Fruit fly (Drosophila melanogaster): Measurements from ENCODE around the gene CG34451.

The CG34451 gene

DNA sequence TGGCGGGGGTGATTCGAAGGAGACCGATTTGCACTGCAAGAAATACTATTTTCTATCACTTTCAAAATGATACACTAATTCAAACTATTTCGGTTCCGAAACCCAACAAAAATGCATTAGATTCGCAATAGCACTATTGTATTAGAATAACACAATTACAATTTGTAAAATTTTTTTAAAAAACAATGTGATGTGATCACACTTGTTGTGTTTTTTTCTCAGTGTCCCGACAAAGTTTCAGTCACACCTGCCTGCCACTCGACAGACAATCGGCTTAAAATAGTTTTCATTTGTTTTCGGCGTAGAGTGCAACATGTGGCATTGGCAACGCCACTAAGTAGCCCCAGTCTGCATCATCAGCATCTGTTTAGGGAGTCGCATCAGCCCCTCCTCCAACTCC is 16.8 kb downstream of the CG34451 start:
- TF ChIP-seq EcR (GFP tag; optimal IDR thresholded peaks at IDR 0.05) (no peak), CG8301 (tag; optimal IDR thresholded peaks at IDR 0.05) (peak; percentile 37), rn (GFP tag; IDR thresholded peaks at IDR 0.05) (no peak), Pif1A (GFP tag; optimal IDR thresholded peaks at IDR 0.05) (no peak), CG15710 (tag; optimal IDR thresholded peaks at IDR 0.05) (no peak), CG17806 (tag; optimal IDR thresholded peaks at IDR 0.05) (no peak), fd96Ca (GFP tag; IDR thresholded peaks at IDR 0.05) (no peak), CG34367 (tag; optimal IDR thresholded peaks at IDR 0.05) (no peak), CG4496 (GFP tag; IDR thresholded peaks at IDR 0.05) (no peak), CG13204 (GFP tag; optimal IDR thresholded peaks at IDR 0.05) (no peak), gl (tag; optimal IDR thresholded peaks at IDR 0.05) (no peak), CG14655 (GFP tag; optimal IDR thresholded peaks at IDR 0.05) (peak; percentile 65), CG32121 (GFP tag; IDR thresholded peaks at IDR 0.05) (no peak), CG8159 (tag; optimal IDR thresholded peaks at IDR 0.05) (no peak), CG10348 (GFP tag; IDR thresholded peaks at IDR 0.05) (no peak), D1 (tag; optimal IDR thresholded peaks at IDR 0.05) (no peak), Ets98B (GFP tag; IDR thresholded peaks at IDR 0.05) (0 out of 2 replicates have a peak, but pooled peaks have one; percentile 14), CG9948 (tag; optimal IDR thresholded peaks at IDR 0.05) (peak; percentile 23), CG12605 (GFP tag; IDR thresholded peaks at IDR 0.05) (no peak), Snoo (tag; optimal IDR thresholded peaks at IDR 0.05) (no peak)

DNA sequence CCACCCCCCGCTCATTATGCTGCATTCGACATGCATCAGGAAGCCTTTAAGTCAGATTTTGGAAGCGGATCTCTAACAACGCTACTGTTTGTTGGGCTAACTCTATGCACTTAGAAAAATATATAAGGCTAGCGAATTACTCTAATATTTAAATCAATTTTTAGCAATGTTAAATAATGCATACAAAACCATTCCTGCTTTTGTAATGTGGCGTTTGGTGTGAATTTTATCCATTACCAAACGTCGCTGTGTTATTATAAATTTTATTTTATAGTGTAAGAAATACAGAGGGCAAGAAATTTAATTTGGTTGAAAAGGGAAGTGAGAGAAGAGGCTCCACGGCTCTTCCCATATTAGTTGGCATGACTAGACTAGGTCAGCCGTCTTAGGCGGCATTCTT is 19.1 kb downstream of the CG34451 start:
- TF ChIP-seq CG9948 (tag; optimal IDR thresholded peaks at IDR 0.05) = peak; percentile 3
- TF ChIP-seq CG8301 (tag; optimal IDR thresholded peaks at IDR 0.05) = no peak
- peak; percentile 14 for TF ChIP-seq CG14655 (GFP tag; optimal IDR thresholded peaks at IDR 0.05)
- no peak for TF ChIP-seq EcR (GFP tag; optimal IDR thresholded peaks at IDR 0.05)

DNA sequence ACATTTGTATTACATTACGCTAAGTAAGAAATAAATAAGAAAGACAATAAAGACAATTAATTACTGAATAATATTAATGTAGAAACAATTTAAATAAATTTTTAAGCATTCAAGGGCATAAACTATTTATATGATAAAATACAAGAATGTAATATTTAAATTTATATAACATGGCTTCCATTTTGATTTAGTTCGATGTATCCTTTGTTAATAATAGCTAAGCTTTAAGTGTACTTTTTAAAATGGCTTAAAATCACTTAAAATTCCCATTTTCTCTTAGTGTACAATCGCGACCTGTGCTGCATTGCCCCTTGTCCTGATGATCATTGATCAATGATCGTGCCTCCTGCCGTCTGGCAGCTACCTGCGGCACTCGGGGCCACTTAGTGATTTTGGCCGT is 21.4 kb downstream of the CG34451 start:
- peak; percentile 56 for TF ChIP-seq CG8159 (tag; optimal IDR thresholded peaks at IDR 0.05)
- no peak for TF ChIP-seq CG17806 (tag; optimal IDR thresholded peaks at IDR 0.05)
- TF ChIP-seq fd96Ca (GFP tag; IDR thresholded peaks at IDR 0.05) = no peak
- no peak for TF ChIP-seq CG10348 (GFP tag; IDR thresholded peaks at IDR 0.05)
- TF ChIP-seq CG8301 (tag; optimal IDR thresholded peaks at IDR 0.05) = no peak
- TF ChIP-seq gl (tag; optimal IDR thresholded peaks at IDR 0.05) = no peak
- TF ChIP-seq Snoo (tag; optimal IDR thresholded peaks at IDR 0.05) = peak; percentile 25
- TF ChIP-seq CG9948 (tag; optimal IDR thresholded peaks at IDR 0.05) = peak; percentile 7
- no peak for TF ChIP-seq EcR (GFP tag; optimal IDR thresholded peaks at IDR 0.05)
- no peak for TF ChIP-seq Pif1B (GFP tag; optimal IDR thresholded peaks at IDR 0.05)
- TF ChIP-seq CG13204 (GFP tag; optimal IDR thresholded peaks at IDR 0.05) = no peak
- no peak for TF ChIP-seq rn (GFP tag; IDR thresholded peaks at IDR 0.05)
- TF ChIP-seq CG4496 (GFP tag; IDR thresholded peaks at IDR 0.05) = no peak
- TF ChIP-seq CG15710 (tag; optimal IDR thresholded peaks at IDR 0.05) = peak; percentile 17
- no peak for TF ChIP-seq D1 (tag; optimal IDR thresholded peaks at IDR 0.05)
- no peak for TF ChIP-seq CG14655 (GFP tag; optimal IDR thresholded peaks at IDR 0.05)
- no peak for TF ChIP-seq CG32121 (GFP tag; IDR thresholded peaks at IDR 0.05)
- no peak for TF ChIP-seq Pif1A (GFP tag; optimal IDR thresholded peaks at IDR 0.05)
- no peak for TF ChIP-seq CG34367 (tag; optimal IDR thresholded peaks at IDR 0.05)
- no peak for TF ChIP-seq Ets98B (GFP tag; IDR thresholded peaks at IDR 0.05)
- TF ChIP-seq CG12605 (GFP tag; IDR thresholded peaks at IDR 0.05) = no peak

DNA sequence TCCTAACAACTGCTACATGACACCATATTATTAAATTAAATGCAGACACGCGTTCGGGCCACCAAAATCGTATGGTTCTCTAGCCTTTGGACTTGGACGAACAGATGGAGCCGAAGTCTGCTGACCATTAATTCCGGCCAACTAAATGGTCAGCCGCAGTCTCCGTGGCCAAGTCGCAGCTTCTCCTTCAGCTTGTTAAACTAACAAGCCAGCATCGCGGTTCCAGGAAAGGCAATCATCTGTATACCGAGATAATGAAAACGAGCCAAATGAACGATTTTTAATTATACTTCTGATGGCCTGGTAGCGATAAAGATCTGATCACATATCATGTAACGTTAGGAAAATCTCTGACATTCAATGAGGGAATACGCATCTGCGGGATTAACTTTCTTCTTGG is 21.9 kb downstream of the CG34451 start:
- TF ChIP-seq CG8301 (tag; optimal IDR thresholded peaks at IDR 0.05) (no peak), Pif1A (GFP tag; optimal IDR thresholded peaks at IDR 0.05) (no peak), CG15710 (tag; optimal IDR thresholded peaks at IDR 0.05) (no peak), gl (tag; optimal IDR thresholded peaks at IDR 0.05) (no peak), fd96Ca (GFP tag; IDR thresholded peaks at IDR 0.05) (no peak), CG14655 (GFP tag; optimal IDR thresholded peaks at IDR 0.05) (no peak), CG32121 (GFP tag; IDR thresholded peaks at IDR 0.05) (no peak), Snoo (tag; optimal IDR thresholded peaks at IDR 0.05) (no peak), Ets98B (GFP tag; IDR thresholded peaks at IDR 0.05) (no peak), rn (GFP tag; IDR thresholded peaks at IDR 0.05) (no peak), D1 (tag; optimal IDR thresholded peaks at IDR 0.05) (no peak), CG9948 (tag; optimal IDR thresholded peaks at IDR 0.05) (no peak), CG10348 (GFP tag; IDR thresholded peaks at IDR 0.05) (no peak), CG13204 (GFP tag; optimal IDR thresholded peaks at IDR 0.05) (no peak)

- TF ChIP-seq EcR (GFP tag; optimal IDR thresholded peaks at IDR 0.05) = no peak
- no peak for TF ChIP-seq CG10348 (GFP tag; IDR thresholded peaks at IDR 0.05)
- no peak for TF ChIP-seq gl (tag; optimal IDR thresholded peaks at IDR 0.05)
- no peak for TF ChIP-seq CG32121 (GFP tag; IDR thresholded peaks at IDR 0.05)
- TF ChIP-seq CG12605 (GFP tag; IDR thresholded peaks at IDR 0.05) = no peak
- no peak for TF ChIP-seq CG15710 (tag; optimal IDR thresholded peaks at IDR 0.05)
- TF ChIP-seq CG8301 (tag; optimal IDR thresholded peaks at IDR 0.05) = no peak
- no peak for TF ChIP-seq Snoo (tag; optimal IDR thresholded peaks at IDR 0.05)
- no peak for TF ChIP-seq Pif1A (GFP tag; optimal IDR thresholded peaks at IDR 0.05)
- TF ChIP-seq Ets98B (GFP tag; IDR thresholded peaks at IDR 0.05) = no peak
These were observed 26.1 kb downstream of the CG34451 start for dm6 chr3L:15665741-15666140.

dm6 chr3L:15664199-15664794 is 27.6 kb downstream of the CG34451 start:
- TF ChIP-seq CG4496 (GFP tag; IDR thresholded peaks at IDR 0.05) (no peak), CG9948 (tag; optimal IDR thresholded peaks at IDR 0.05) (no peak), CG10348 (GFP tag; IDR thresholded peaks at IDR 0.05) (no peak), CG32121 (GFP tag; IDR thresholded peaks at IDR 0.05) (no peak), CG8159 (tag; optimal IDR thresholded peaks at IDR 0.05) (no peak), CG14655 (GFP tag; optimal IDR thresholded peaks at IDR 0.05) (no peak), CG13204 (GFP tag; optimal IDR thresholded peaks at IDR 0.05) (no peak), CG8301 (tag; optimal IDR thresholded peaks at IDR 0.05) (no peak), Ets98B (GFP tag; IDR thresholded peaks at IDR 0.05) (no peak), Pif1B (GFP tag; optimal IDR thresholded peaks at IDR 0.05) (no peak), rn (GFP tag; IDR thresholded peaks at IDR 0.05) (no peak)

Data from whole organism, pupa.